Worm (Caenorhabditis elegans) whole organism, L3 larva: ENCODE data around the gene C16D9.9.

Source experiments
- R02D3.7 ChIP-seq: fragments of 150-350 bp; optimal IDR thresholded peaks from 2 replicates; lab custom pipeline; 2014; ENCODE audit warnings: missing biosample characterization, missing genetic modification characterization
- aly-2 ChIP-seq: fragments of 150-350 bp; optimal IDR thresholded peaks from 2 replicates; lab custom pipeline; 2014; ENCODE audit warnings: missing biosample characterization, missing genetic modification characterization
- ama-1 ChIP-seq: fragments of 150-350 bp; optimal IDR thresholded peaks from 2 replicates; lab custom pipeline; 2018
- ceh-16 ChIP-seq: sonication (generic microtip); optimal IDR thresholded peaks from 2 replicates; lab custom pipeline; 2017; ENCODE audit warnings: missing biosample characterization, missing genetic modification characterization
- ceh-82 ChIP-seq: fragments of 150-350 bp; optimal IDR thresholded peaks from 2 replicates; lab custom pipeline; 2014; ENCODE audit warnings: missing biosample characterization, missing genetic modification characterization
- ceh-9 ChIP-seq: sonication (generic microtip); optimal IDR thresholded peaks from 2 replicates; lab custom pipeline; 2018; ENCODE audit warnings: missing biosample characterization, missing genetic modification characterization
- daf-12 ChIP-seq: fragments of 150-350 bp; optimal IDR thresholded peaks from 2 replicates; lab custom pipeline; 2014; ENCODE audit warnings: missing biosample characterization, missing genetic modification reagents, missing genetic modification characterization
- egl-5 ChIP-seq: fragments of 150-350 bp; optimal IDR thresholded peaks from 2 replicates; lab custom pipeline; 2017; ENCODE audit warnings: missing biosample characterization, missing genetic modification reagents, missing genetic modification characterization, inconsistent platforms
- elt-1 ChIP-seq: fragments of 150-350 bp; optimal IDR thresholded peaks from 2 replicates; lab custom pipeline; 2014; ENCODE audit warnings: missing biosample characterization, missing genetic modification characterization
- elt-2 ChIP-seq: sonication (generic microtip); optimal IDR thresholded peaks from 2 replicates; lab custom pipeline; 2016; ENCODE audit warnings: missing genetic modification reagents, mild to moderate bottlenecking, missing genetic modification characterization, missing compliant biosample characterization
- elt-3 ChIP-seq, 3 experiments: fragments of 150-350 bp in 1 of 3; sonication (generic microtip) in 2 of 3; optimal IDR thresholded peaks; 2 replicates in 2 of 3; 4 replicates in 1 of 3; lab custom pipeline; 2014 to 2017; ENCODE audit warnings: missing biosample characterization in 3 of 3, missing genetic modification characterization in 3 of 3
- eor-1 ChIP-seq, 2 experiments: fragments of 150-350 bp; optimal IDR thresholded peaks; 2 replicates each; lab custom pipeline; 2014 to 2018; ENCODE audit warnings: missing biosample characterization in 2 of 2, missing genetic modification characterization in 2 of 2
- fkh-10 ChIP-seq: sonication (generic microtip); optimal IDR thresholded peaks from 2 replicates; lab custom pipeline; 2017; ENCODE audit warnings: missing biosample characterization, missing genetic modification reagents, missing genetic modification characterization
- fkh-2 ChIP-seq: fragments of 150-350 bp; optimal IDR thresholded peaks from 2 replicates; lab custom pipeline; 2014; ENCODE audit warnings: missing biosample characterization, missing genetic modification reagents, missing genetic modification characterization
- fos-1 ChIP-seq: fragments of 150-350 bp; optimal IDR thresholded peaks from 2 replicates; lab custom pipeline; 2014; ENCODE audit warnings: missing biosample characterization, missing genetic modification characterization
- hmg-11 ChIP-seq: sonication (generic microtip); optimal IDR thresholded peaks from 2 replicates; lab custom pipeline; 2016; ENCODE audit warnings: missing genetic modification characterization, missing compliant biosample characterization
- jun-1 ChIP-seq: fragments of 150-350 bp; optimal IDR thresholded peaks from 2 replicates; lab custom pipeline; 2014; ENCODE audit warnings: missing biosample characterization, missing genetic modification reagents, missing genetic modification characterization
- lin-15B ChIP-seq: fragments of 150-350 bp; optimal IDR thresholded peaks from 2 replicates; lab custom pipeline; 2014; ENCODE audit warnings: missing biosample characterization, missing genetic modification characterization
- lin-39 ChIP-seq: fragments of 150-350 bp; optimal IDR thresholded peaks from 2 replicates; lab custom pipeline; 2018; ENCODE audit warnings: missing biosample characterization, missing genetic modification reagents, missing genetic modification characterization
- lsy-12 ChIP-seq: sonication (generic microtip); optimal IDR thresholded peaks from 2 replicates; lab custom pipeline; 2016; ENCODE audit warnings: mild to moderate bottlenecking, missing genetic modification characterization, missing compliant biosample characterization
- mdl-1 ChIP-seq: fragments of 150-350 bp; optimal IDR thresholded peaks from 2 replicates; lab custom pipeline; 2014; ENCODE audit warnings: missing biosample characterization, missing genetic modification characterization
- mml-1 ChIP-seq: fragments of 150-350 bp; sonication (generic microtip); optimal IDR thresholded peaks from 3 replicates; lab custom pipeline; 2014; ENCODE audit warnings: missing biosample characterization, missing genetic modification characterization
- nfya-1 ChIP-seq: sonication (generic microtip); optimal IDR thresholded peaks from 2 replicates; lab custom pipeline; 2017; ENCODE audit warnings: missing genetic modification characterization, mild to moderate bottlenecking, missing compliant biosample characterization, antibody characterized with exemption, moderate library complexity; ENCODE audit not compliant: insufficient read depth
- nhr-11 ChIP-seq: fragments of 150-350 bp; optimal IDR thresholded peaks from 2 replicates; lab custom pipeline; 2014; ENCODE audit warnings: missing biosample characterization, missing genetic modification characterization
- nhr-23 ChIP-seq: fragments of 150-350 bp; optimal IDR thresholded peaks from 2 replicates; lab custom pipeline; 2014; ENCODE audit warnings: missing biosample characterization, missing genetic modification reagents, missing genetic modification characterization
- nhr-237 ChIP-seq: fragments of 150-350 bp; optimal IDR thresholded peaks from 2 replicates; lab custom pipeline; 2014; ENCODE audit warnings: missing biosample characterization, missing genetic modification characterization
- nhr-67 ChIP-seq: fragments of 150-350 bp; optimal IDR thresholded peaks from 2 replicates; lab custom pipeline; 2014; ENCODE audit warnings: missing biosample characterization, missing genetic modification characterization
- nhr-77 ChIP-seq: fragments of 150-350 bp; optimal IDR thresholded peaks from 2 replicates; lab custom pipeline; 2014; ENCODE audit warnings: missing biosample characterization, missing genetic modification characterization
- pha-4 ChIP-seq: fragments of 150-350 bp; optimal IDR thresholded peaks from 2 replicates; lab custom pipeline; 2014; ENCODE audit warnings: missing biosample characterization, missing genetic modification reagents, missing genetic modification characterization
- pqm-1 ChIP-seq: fragments of 150-350 bp; optimal IDR thresholded peaks from 2 replicates; lab custom pipeline; 2017; ENCODE audit warnings: missing biosample characterization, missing genetic modification characterization, inconsistent platforms
- sea-2 ChIP-seq: fragments of 150-350 bp; sonication (generic microtip); optimal IDR thresholded peaks from 4 replicates; lab custom pipeline; 2014; ENCODE audit warnings: missing biosample characterization, missing genetic modification reagents, missing genetic modification characterization
- skn-1 ChIP-seq: fragments of 150-350 bp; optimal IDR thresholded peaks from 2 replicates; lab custom pipeline; 2014; ENCODE audit warnings: missing biosample characterization, missing genetic modification characterization
- snpc-4 ChIP-seq: fragments of 150-350 bp; optimal IDR thresholded peaks from 2 replicates; lab custom pipeline; 2014; ENCODE audit warnings: missing biosample characterization, missing genetic modification characterization
- tbx-2 ChIP-seq: sonication (generic microtip); optimal IDR thresholded peaks from 2 replicates; lab custom pipeline; 2016; ENCODE audit warnings: mild to moderate bottlenecking, missing genetic modification characterization, missing compliant biosample characterization
- unc-39 ChIP-seq: sonication (generic microtip); optimal IDR thresholded peaks from 4 replicates; lab custom pipeline; 2017; ENCODE audit warnings: missing biosample characterization, missing genetic modification characterization
- ztf-11 ChIP-seq: fragments of 150-350 bp; optimal IDR thresholded peaks from 2 replicates; lab custom pipeline; 2014; ENCODE audit warnings: missing biosample characterization, missing genetic modification characterization

C16D9.9 gene

DNA sequence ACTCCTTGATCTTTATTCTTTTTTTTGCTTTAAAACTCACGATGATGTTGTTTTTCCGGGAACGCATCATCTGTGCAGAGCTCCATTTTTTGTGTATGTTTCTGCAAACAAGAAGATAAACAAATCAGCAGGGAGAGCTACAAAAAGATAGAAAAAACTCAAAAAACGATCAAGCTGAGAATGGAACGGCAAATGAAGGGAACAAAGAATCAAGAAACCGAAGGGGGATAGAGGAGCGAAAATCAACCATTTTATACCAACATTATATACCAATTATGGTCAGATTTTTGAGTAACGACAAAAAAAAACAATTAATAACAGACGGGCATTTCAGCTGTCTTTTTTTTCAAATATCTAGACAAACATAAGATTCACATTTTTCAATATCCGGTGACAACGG is 20.8 kb downstream of the C16D9.9 start, which contains the start of gene slc-17.5:
slc-17.5 (minus strand) TSS at position 101 of the 400 bp plus-strand sequence.
- TF ChIP-seq R02D3.7 (no peak), fkh-2 (no peak), mml-1 (tag; lab: Kevin White, UChicago) (no peak), unc-39 (tag; lab: Kevin White, UChicago) (no peak), lsy-12 (no peak), tbx-2 (tag; lab: Kevin White, UChicago) (no peak), eor-1 (tag; optimal IDR thresholded peaks at IDR 0.05; lab: Kevin White, UChicago) (no peak)
- TF ChIP-seq, all 47 proteins: peak for 0

DNA sequence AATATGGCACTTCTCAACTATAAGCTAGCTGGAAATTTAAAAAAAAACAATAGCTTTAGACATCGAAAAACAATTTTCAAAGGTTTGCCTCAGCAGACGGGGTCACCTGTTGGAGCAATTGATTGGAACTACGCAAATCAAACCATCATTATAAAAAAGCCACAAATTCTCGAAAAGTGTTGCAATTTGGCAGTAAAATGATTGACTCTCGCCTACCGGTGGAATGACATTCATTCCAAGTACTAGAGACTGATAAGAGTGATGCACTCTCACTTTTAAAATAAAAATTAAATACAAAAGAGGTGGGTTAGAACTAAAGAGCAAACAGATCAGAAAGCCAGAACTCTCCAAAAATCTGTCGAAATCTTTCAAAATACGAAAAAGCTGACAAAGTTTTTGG is 21.4 kb downstream of the C16D9.9 start:
- TF ChIP-seq elt-2 (tag; lab: Kevin White, UChicago) (peak; percentile 4), pqm-1 (tag; lab: Kevin White, UChicago) (peak; percentile 51), elt-3 (tag; optimal IDR thresholded peaks at IDR 0.05; lab: Kevin White, UChicago) (no peak), lin-39 (tag; lab: Kevin White, UChicago) (no peak)

DNA sequence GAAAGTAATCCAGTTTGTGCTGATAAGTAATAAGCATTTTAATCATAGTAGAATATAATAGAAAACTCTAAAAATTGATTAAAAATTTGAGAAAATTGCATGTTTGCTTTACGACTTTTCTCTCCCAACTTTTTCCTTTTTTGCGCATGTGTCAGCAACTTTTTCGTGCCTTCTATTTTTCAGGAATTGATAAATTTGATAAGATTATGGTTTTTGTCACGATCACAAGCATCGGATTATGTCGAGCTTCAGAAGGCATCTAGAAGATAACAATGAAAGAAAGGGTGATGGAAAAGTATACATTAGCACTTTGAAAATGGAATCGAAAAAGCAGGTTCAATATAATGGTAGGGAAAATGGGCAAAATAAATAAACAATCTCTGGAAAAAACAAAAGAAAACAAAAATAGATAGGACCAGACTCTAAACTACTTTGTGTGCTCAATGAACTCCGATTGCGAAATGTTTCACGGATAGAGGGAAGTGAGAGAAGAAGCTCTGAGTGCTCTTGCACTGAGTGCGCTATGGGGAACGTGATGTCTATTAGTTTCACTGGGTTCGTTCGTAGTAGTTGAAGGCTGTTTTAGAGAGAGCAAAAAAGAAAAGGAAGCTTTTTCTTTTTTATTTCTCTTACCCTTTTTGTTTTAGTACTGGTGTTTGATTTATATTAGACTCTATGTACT is 24.2 kb downstream of the C16D9.9 start:
- TF ChIP-seq elt-2 (tag; lab: Kevin White, UChicago) (peak; percentile 67), fos-1 (tag; lab: Kevin White, UChicago) (no peak), nhr-67 (tag; lab: Kevin White, UChicago) (no peak), lin-39 (tag; lab: Kevin White, UChicago) (peak; percentile 63), pqm-1 (tag; lab: Kevin White, UChicago) (peak; percentile 17), elt-3 (tag; optimal IDR thresholded peaks at IDR 0.05; lab: Kevin White, UChicago) (no peak), hmg-11 (tag; lab: Kevin White, UChicago) (no peak), nhr-23 (tag; lab: Kevin White, UChicago) (no peak), tbx-2 (tag; lab: Kevin White, UChicago) (no peak), nfya-1 (tag; lab: Kevin White, UChicago) (peak; percentile 51), sea-2 (no peak)

DNA sequence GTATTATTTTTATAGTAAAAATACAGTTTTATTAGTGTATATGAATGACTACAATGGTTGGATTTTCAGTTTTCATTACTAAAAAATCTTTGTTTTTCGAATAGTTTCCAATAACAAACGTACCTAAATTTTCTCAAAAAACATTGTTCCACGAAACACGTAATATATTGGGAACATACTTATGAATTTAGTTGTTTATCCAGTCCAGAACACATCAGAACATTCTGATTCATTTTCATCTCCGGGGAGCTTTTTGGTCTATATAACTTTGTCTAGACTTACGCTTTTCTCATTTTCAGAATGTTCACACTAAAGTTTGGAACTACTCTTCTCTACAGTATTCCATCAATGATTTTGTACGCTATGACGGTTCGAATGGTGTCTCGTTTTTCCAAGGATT is 27.7 kb downstream of the C16D9.9 start, which contains the start of gene srg-33:
srg-33 (plus strand) TSS at position 301 of the 400 bp plus-strand sequence.
- TF ChIP-seq ztf-11 (tag; lab: Kevin White, UChicago) (no peak), ama-1 (lab: Kevin White, UChicago) (no peak), snpc-4 (tag; lab: Kevin White, UChicago) (no peak), fkh-2 (no peak), egl-5 (tag; lab: Kevin White, UChicago) (no peak), tbx-2 (tag; lab: Kevin White, UChicago) (no peak), lsy-12 (no peak), lin-15B (no peak), mdl-1 (tag; lab: Kevin White, UChicago) (no peak), sea-2 (no peak)
- TF ChIP-seq, all 47 proteins: peak for 0

DNA sequence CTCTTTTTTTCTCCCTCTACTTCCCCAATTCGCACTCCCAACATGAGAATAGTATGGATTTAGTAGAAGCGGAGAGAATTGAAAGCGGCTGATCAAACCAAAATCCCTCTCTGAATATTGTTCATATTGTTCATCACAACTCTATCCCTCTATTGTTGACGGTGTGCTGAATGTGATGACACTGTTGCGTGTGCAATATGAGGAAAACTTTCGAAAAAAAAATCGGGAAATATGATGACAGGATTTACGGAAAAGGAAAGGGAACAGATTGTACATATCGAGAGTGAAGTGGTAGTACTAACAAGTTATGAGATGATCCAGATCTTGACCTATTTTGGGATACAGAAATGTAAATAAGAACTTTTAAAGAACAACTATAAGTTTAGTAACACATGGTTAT is 31.8 kb downstream of the C16D9.9 start, which contains the start of gene smex-1:
smex-1 (minus strand) TSS at position 101 of the 400 bp plus-strand sequence.
- TF ChIP-seq eor-1 (tag; optimal IDR thresholded peaks at IDR 0.05; lab: Kevin White, UChicago) (no peak), lin-15B (no peak), lsy-12 (no peak), ztf-11 (tag; lab: Kevin White, UChicago) (no peak), fkh-2 (no peak), tbx-2 (tag; lab: Kevin White, UChicago) (no peak), daf-12 (tag; lab: Kevin White, UChicago) (no peak), elt-2 (tag; lab: Kevin White, UChicago) (no peak), skn-1 (tag; lab: Kevin White, UChicago) (no peak), ceh-16 (tag; lab: Kevin White, UChicago) (no peak), snpc-4 (tag; lab: Kevin White, UChicago) (no peak), ceh-82 (tag; lab: Kevin White, UChicago) (no peak)

DNA sequence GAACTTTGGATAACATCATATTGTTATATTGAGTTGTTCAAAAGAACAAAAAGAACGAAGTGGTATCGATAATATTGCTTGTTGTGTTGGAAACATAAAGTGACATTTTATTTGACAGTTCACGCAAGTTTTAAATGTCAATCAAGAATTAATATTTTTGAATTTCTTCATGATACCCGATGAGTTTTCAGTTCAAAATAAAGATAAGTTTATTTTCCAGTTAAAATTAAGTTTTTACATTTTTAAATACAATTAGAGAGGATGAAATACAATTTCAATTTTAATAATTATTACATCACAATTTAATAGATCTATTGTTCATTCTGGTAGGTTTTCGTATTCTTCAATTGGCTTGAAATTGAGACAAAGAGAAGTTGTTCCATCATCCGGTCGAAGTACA is 33.5 kb downstream of the C16D9.9 start, which contains the start of gene W02D7.4:
W02D7.4 (minus strand) TSS at position 101 of the 400 bp plus-strand sequence.
- TF ChIP-seq ztf-11 (tag; lab: Kevin White, UChicago) (no peak), pha-4 (no peak), jun-1 (no peak), nhr-77 (tag; lab: Kevin White, UChicago) (no peak), R02D3.7 (no peak), aly-2 (tag; lab: Kevin White, UChicago) (no peak), nhr-237 (tag; lab: Kevin White, UChicago) (no peak), egl-5 (tag; lab: Kevin White, UChicago) (no peak), lin-15B (no peak), fkh-10 (GFP tag; lab: Kevin White, UChicago) (no peak), ceh-9 (tag; lab: Kevin White, UChicago) (no peak), elt-1 (tag; lab: Kevin White, UChicago) (no peak), nhr-67 (tag; lab: Kevin White, UChicago) (no peak), nfya-1 (tag; lab: Kevin White, UChicago) (no peak), nhr-23 (tag; lab: Kevin White, UChicago) (no peak), eor-1 (tag; optimal IDR thresholded peaks at IDR 0.05; lab: Kevin White, UChicago) (no peak), elt-3 (tag; optimal IDR thresholded peaks at IDR 0.05; lab: Kevin White, UChicago) (no peak), nhr-11 (tag; lab: Kevin White, UChicago) (no peak)
